Fruit fly (Drosophila melanogaster): ENCODE measurements around the gene CASK.

CASK gene

dm6 chr3R:21853618-21854573 lies 31.4 kb upstream of the CASK start (continued):
- TF ChIP-seq CG9932 (GFP tag; IDR thresholded peaks at IDR 0.05) = peak; percentile 22; the same call in 1 of the 2 replicates
- TF ChIP-seq Med (GFP tag) = peak; percentile 68
- peak; percentile 28 for TF ChIP-seq wdn (GFP tag; IDR thresholded peaks at IDR 0.05)
- peak; percentile 85 for TF ChIP-seq lbe (GFP tag; optimal IDR thresholded peaks at IDR 0.05)
- TF ChIP-seq sob (GFP tag; IDR thresholded peaks at IDR 0.05) = peak; percentile 42; the same call in 1 of the 2 replicates
- TF ChIP-seq CG2678 (tag; optimal IDR thresholded peaks at IDR 0.05) = peak; percentile 6
- TF ChIP-seq CG13894 (tag; optimal IDR thresholded peaks at IDR 0.05) = peak; percentile 76
- no peak for TF ChIP-seq CG9727 (GFP tag; optimal IDR thresholded peaks at IDR 0.05)
- no peak for TF ChIP-seq CG17186 (GFP tag; optimal IDR thresholded peaks at IDR 0.05)
- peak; percentile 9 for TF ChIP-seq CG7745 (tag; optimal IDR thresholded peaks at IDR 0.05)
- TF ChIP-seq insv (GFP tag; optimal IDR thresholded peaks at IDR 0.05) = peak in 1 of 2 experiments; percentile 60
- TF ChIP-seq E2f1 (GFP tag; IDR thresholded peaks at IDR 0.05) = peak; percentile 69; the same call in 1 of the 2 replicates
- peak; percentile 67 for TF ChIP-seq Lpt (GFP tag; optimal IDR thresholded peaks at IDR 0.05)
- peak; percentile 32 for TF ChIP-seq zfh2 (GFP tag; optimal IDR thresholded peaks at IDR 0.05)
- TF ChIP-seq row (GFP tag; IDR thresholded peaks at IDR 0.05) = 0 out of 3 replicates have a peak, but pooled peaks have one; percentile 6
- peak; percentile 36; the same call in 1 of the 2 replicates for TF ChIP-seq Scr (GFP tag; IDR thresholded peaks at IDR 0.05; ENCODE audit: partially characterized antibody)
- TF ChIP-seq slou (GFP tag; optimal IDR thresholded peaks at IDR 0.05) = no peak
- peak; percentile 30 for TF ChIP-seq HmgZ (tag; optimal IDR thresholded peaks at IDR 0.05)
- TF ChIP-seq zf30C (GFP tag; optimal IDR thresholded peaks at IDR 0.05) = peak; percentile 67
- no peak for TF ChIP-seq tna (GFP tag; IDR thresholded peaks at IDR 0.05; ENCODE audit: partially characterized antibody)
- TF ChIP-seq fru (optimal IDR thresholded peaks at IDR 0.05) = no peak
- peak; percentile 32; the same call in 1 of the 2 replicates for TF ChIP-seq Xrp1 (GFP tag; IDR thresholded peaks at IDR 0.05)
- TF ChIP-seq ERR (GFP tag; optimal IDR thresholded peaks at IDR 0.05) = peak; percentile 86
- peak in 1 of 2 experiments; percentile 89 for TF ChIP-seq Pdp1 (GFP tag; optimal IDR thresholded peaks at IDR 0.05)
- no peak for TF ChIP-seq crp (GFP tag; optimal IDR thresholded peaks at IDR 0.05)
- peak; percentile 95 to 98 for TF ChIP-seq Trl (optimal IDR thresholded peaks at IDR 0.05)
- peak; percentile 63 for TF ChIP-seq Trl (GFP tag; optimal IDR thresholded peaks at IDR 0.05)
- TF ChIP-seq az2 (GFP tag; optimal IDR thresholded peaks at IDR 0.05) = peak; percentile 17
- peak; percentile 50 for TF ChIP-seq ATbp (GFP tag; optimal IDR thresholded peaks at IDR 0.05)
- no peak for TF ChIP-seq CG8478 (optimal IDR thresholded peaks at IDR 0.05)
- peak; percentile 88 for TF ChIP-seq abd-A (tag; optimal IDR thresholded peaks at IDR 0.05)
- TF ChIP-seq CG2875 (GFP tag; optimal IDR thresholded peaks at IDR 0.05) = no peak
- TF ChIP-seq rib (GFP tag; IDR thresholded peaks at IDR 0.05) = peak; percentile 79; the same call in 1 of the 2 replicates
- TF ChIP-seq Adf1 (GFP tag; IDR thresholded peaks at IDR 0.05) = peak; percentile 45; the same call in 1 of the 2 replicates
- TF ChIP-seq Chrac-16 (GFP tag; optimal IDR thresholded peaks at IDR 0.05) = peak; percentile 1
- TF ChIP-seq GATAe (GFP tag; conservative IDR thresholded peaks at IDR 0.05) = no peak; the same call in 1 of the 2 replicates
- TF ChIP-seq Atf-2 (GFP tag; optimal IDR thresholded peaks at IDR 0.05) = peak; percentile 5
- peak; percentile 28; the same call in 1 of the 2 replicates for TF ChIP-seq hbn (GFP tag; IDR thresholded peaks at IDR 0.05; ENCODE audit: partially characterized antibody)
- peak; percentile 63 for TF ChIP-seq sd (tag; optimal IDR thresholded peaks at IDR 0.05)
- TF ChIP-seq CG7271 (tag; optimal IDR thresholded peaks at IDR 0.05) = no peak
- peak in 1 of 3 experiments; percentile 79 for TF ChIP-seq Stat92E (GFP tag; optimal IDR thresholded peaks at IDR 0.05)
- peak in 1 of 2 experiments; percentile 54 for TF ChIP-seq Hr78 (GFP tag; optimal IDR thresholded peaks at IDR 0.05)
- peak; percentile 8 for TF ChIP-seq run (tag; optimal IDR thresholded peaks at IDR 0.05)
- TF ChIP-seq ftz-f1 (GFP tag; optimal IDR thresholded peaks at IDR 0.05) = peak; percentile 96
- TF ChIP-seq CG18619 (GFP tag; optimal IDR thresholded peaks at IDR 0.05) = peak; percentile 2
- peak; percentile 3 for TF ChIP-seq CG34376 (GFP tag; optimal IDR thresholded peaks at IDR 0.05)
- 0 out of 2 replicates have a peak, but pooled peaks have one; percentile 30 for TF ChIP-seq Awh (GFP tag; IDR thresholded peaks at IDR 0.05)
